Fruit fly (Drosophila melanogaster) whole organism, embryonic: ENCODE results near the gene Gga.

ENCODE experiments used
- BtbVII ChIP-seq: fragments of 200-800 bp; sonication (Bioruptor generic); optimal IDR thresholded peaks from 3 replicates; lab custom pipeline; 2017; ENCODE audit warnings: missing biosample characterization, mild to moderate bottlenecking, missing genetic modification characterization
- Bteb2 ChIP-seq: fragments of 200-800 bp; sonication (Bioruptor generic); optimal IDR thresholded peaks from 2 replicates; lab custom pipeline; 2016; ENCODE audit warnings: missing biosample characterization, missing genetic modification characterization
- CG12391 ChIP-seq: fragments of 200-800 bp; sonication (Bioruptor generic); optimal IDR thresholded peaks from 3 replicates; lab custom pipeline; 2018; ENCODE audit warnings: missing biosample characterization, mild to moderate bottlenecking, missing genetic modification characterization, moderate library complexity
- CG12769 ChIP-seq: fragments of 200-800 bp; sonication (Bioruptor generic); optimal IDR thresholded peaks from 2 replicates; lab custom pipeline; 2019; ENCODE audit warnings: missing biosample characterization, mild to moderate bottlenecking, missing genetic modification characterization, moderate library complexity
- CG14667 ChIP-seq: fragments of 200-800 bp; sonication (Bioruptor generic); IDR thresholded peaks from 2 replicates; pipeline ENCODE4 v1.3.6; 2022; ENCODE audit warnings: missing biosample characterization, missing genetic modification characterization
- CG14710 ChIP-seq: fragments of 200-800 bp; sonication (Bioruptor generic); optimal IDR thresholded peaks from 3 replicates; lab custom pipeline; 2019; ENCODE audit warnings: missing biosample characterization, mild to moderate bottlenecking, missing genetic modification characterization, moderate library complexity
- CG14860 ChIP-seq: fragments of 200-800 bp; sonication (Bioruptor generic); IDR thresholded peaks from 3 replicates; pipeline ENCODE4 v1.3.6; 2022; ENCODE audit warnings: missing biosample characterization, missing genetic modification characterization; ENCODE audit not compliant: partially characterized antibody
- CG15011 ChIP-seq: fragments of 200-800 bp; sonication (Bioruptor generic); optimal IDR thresholded peaks from 3 replicates; lab custom pipeline; 2018; ENCODE audit warnings: missing biosample characterization, mild to moderate bottlenecking, missing genetic modification characterization
- CG15514 ChIP-seq: fragments of 200-800 bp; sonication (Bioruptor generic); optimal IDR thresholded peaks from 3 replicates; lab custom pipeline; 2017; ENCODE audit warnings: missing biosample characterization, missing genetic modification characterization, mild to moderate bottlenecking, moderate library complexity, missing genetic modification reagents
- CG1647 ChIP-seq: fragments of 200-800 bp; sonication (Bioruptor generic); optimal IDR thresholded peaks from 3 replicates; lab custom pipeline; 2016; ENCODE audit warnings: missing biosample characterization, missing genetic modification characterization
- CG17328 ChIP-seq: fragments of 200-800 bp; sonication (Bioruptor generic); IDR thresholded peaks from 2 replicates; pipeline ENCODE4 v1.3.6; 2022; ENCODE audit warnings: missing biosample characterization, missing genetic modification characterization
- CG2120 ChIP-seq: fragments of 200-800 bp; sonication (Bioruptor generic); optimal IDR thresholded peaks from 3 replicates; lab custom pipeline; 2016; ENCODE audit warnings: missing biosample characterization, missing genetic modification characterization
- CG2199 ChIP-seq: fragments of 200-800 bp; sonication (Bioruptor generic); IDR thresholded peaks from 3 replicates; pipeline ENCODE4 v1.3.6; 2022; ENCODE audit warnings: missing biosample characterization, missing genetic modification characterization
- CG2678 ChIP-seq: fragments of 200-800 bp; sonication (Bioruptor generic); optimal IDR thresholded peaks from 3 replicates; lab custom pipeline; 2019; ENCODE audit warnings: missing biosample characterization, mild to moderate bottlenecking, missing genetic modification characterization, moderate library complexity
- CG30431 ChIP-seq: fragments of 200-800 bp; sonication (Bioruptor generic); optimal IDR thresholded peaks from 2 replicates; lab custom pipeline; 2017; ENCODE audit warnings: missing biosample characterization, missing genetic modification characterization
- CG3065 ChIP-seq: fragments of 200-800 bp; sonication (Bioruptor generic); optimal IDR thresholded peaks from 2 replicates; lab custom pipeline; 2016; ENCODE audit warnings: missing biosample characterization, missing genetic modification characterization
- CG33213 ChIP-seq: fragments of 200-800 bp; sonication (Bioruptor generic); optimal IDR thresholded peaks from 3 replicates; lab custom pipeline; 2016; ENCODE audit warnings: missing biosample characterization, missing genetic modification characterization
- CG33557 ChIP-seq: fragments of 200-800 bp; sonication (Bioruptor generic); optimal IDR thresholded peaks from 2 replicates; lab custom pipeline; 2019; ENCODE audit warnings: missing biosample characterization, mild to moderate bottlenecking, missing genetic modification characterization, moderate library complexity
- CG3838 ChIP-seq: fragments of 200-800 bp; sonication (Bioruptor generic); optimal IDR thresholded peaks from 3 replicates; lab custom pipeline; 2016; ENCODE audit warnings: missing biosample characterization, missing genetic modification characterization
- CG6765 ChIP-seq: fragments of 200-800 bp; sonication (Bioruptor generic); optimal IDR thresholded peaks from 3 replicates; lab custom pipeline; 2017; ENCODE audit warnings: missing biosample characterization, mild to moderate bottlenecking, missing genetic modification characterization
- CG8478 ChIP-seq: fragments of >200 bp; optimal IDR thresholded peaks from 2 replicates; lab custom pipeline; 2018
- CG9437 ChIP-seq: fragments of 200-800 bp; sonication (Bioruptor generic); optimal IDR thresholded peaks from 2 replicates; lab custom pipeline; 2018; ENCODE audit warnings: missing biosample characterization, mild to moderate bottlenecking, missing genetic modification characterization
- CHES-1-like ChIP-seq: fragments of 200-800 bp; sonication (Bioruptor generic); optimal IDR thresholded peaks from 2 replicates; lab custom pipeline; 2016; ENCODE audit warnings: missing biosample characterization, missing genetic modification characterization
- D19A ChIP-seq: fragments of 200-800 bp; optimal IDR thresholded peaks from 3 replicates; lab custom pipeline; 2019; ENCODE audit warnings: missing biosample characterization, mild to moderate bottlenecking, missing genetic modification characterization, moderate library complexity
- E2f1 ChIP-seq: fragments of 200-800 bp; sonication (Bioruptor generic); IDR thresholded peaks from 2 replicates; pipeline ENCODE4 v1.3.6; 2022; ENCODE audit warnings: missing biosample characterization, missing genetic modification characterization
- Eip74EF ChIP-seq, 2 experiments: fragments of 200-800 bp in 1 of 2; fragments of >200 bp in 1 of 2; sonication (Bioruptor generic) in 1 of 2; optimal IDR thresholded peaks; 2 replicates each; lab custom pipeline; 2017 to 2019; ENCODE audit warnings: missing biosample characterization in 2 of 2, missing genetic modification characterization in 2 of 2, mild to moderate bottlenecking in 1 of 2, moderate library complexity in 1 of 2
- Fer1 ChIP-seq: fragments of 200-800 bp; sonication (Bioruptor generic); optimal IDR thresholded peaks from 2 replicates; lab custom pipeline; 2017; ENCODE audit warnings: missing biosample characterization, mild to moderate bottlenecking, missing genetic modification characterization
- Mad ChIP-seq: fragments of 200-800 bp; sonication (Bioruptor generic); optimal IDR thresholded peaks from 2 replicates; lab custom pipeline; 2016; ENCODE audit warnings: missing biosample characterization, missing genetic modification characterization
- NK7.1 ChIP-seq: fragments of 200-800 bp; sonication (Bioruptor generic); optimal IDR thresholded peaks from 3 replicates; lab custom pipeline; 2016; ENCODE audit warnings: missing biosample characterization, missing genetic modification characterization
- Oaz ChIP-seq: fragments of 200-800 bp; sonication (Bioruptor generic); IDR thresholded peaks from 2 replicates; pipeline ENCODE4 v1.3.6; 2022; ENCODE audit warnings: missing biosample characterization, missing genetic modification characterization
- Poxn ChIP-seq: fragments of 200-800 bp; sonication (Bioruptor generic); IDR thresholded peaks from 2 replicates; pipeline ENCODE4 v1.3.6; 2022; ENCODE audit warnings: missing biosample characterization, missing genetic modification characterization
- Six4 ChIP-seq: fragments of 200-800 bp; sonication (Bioruptor generic); optimal IDR thresholded peaks from 2 replicates; lab custom pipeline; 2016; ENCODE audit warnings: missing biosample characterization, missing genetic modification characterization
- Sry-δ ChIP-seq: fragments of 200-800 bp; sonication (Bioruptor generic); optimal IDR thresholded peaks from 2 replicates; lab custom pipeline; 2016; ENCODE audit warnings: missing biosample characterization, missing genetic modification characterization
- Ssrp ChIP-seq: fragments of 200-800 bp; sonication (Bioruptor generic); optimal IDR thresholded peaks from 2 replicates; lab custom pipeline; 2018; ENCODE audit warnings: missing biosample characterization, mild to moderate bottlenecking, missing genetic modification characterization, moderate library complexity
- Vsx1 ChIP-seq: fragments of 200-800 bp; sonication (Bioruptor generic); optimal IDR thresholded peaks from 2 replicates; lab custom pipeline; 2017; ENCODE audit warnings: missing biosample characterization, mild to moderate bottlenecking, missing genetic modification characterization, missing genetic modification reagents
- YL-1 ChIP-seq: fragments of 200-800 bp; sonication (Bioruptor generic); optimal IDR thresholded peaks from 3 replicates; lab custom pipeline; 2017; ENCODE audit warnings: missing biosample characterization, mild to moderate bottlenecking, missing genetic modification characterization
- bbx ChIP-seq: fragments of 200-800 bp; sonication (Bioruptor generic); IDR thresholded peaks from 2 replicates; pipeline ENCODE4 v1.3.6; 2022; ENCODE audit warnings: missing biosample characterization, missing genetic modification characterization; ENCODE audit not compliant: partially characterized antibody
- crol ChIP-seq: fragments of 200-800 bp; sonication (Bioruptor generic); IDR thresholded peaks from 2 replicates; pipeline ENCODE4 v1.3.6; 2022; ENCODE audit warnings: missing biosample characterization, missing genetic modification characterization
- da ChIP-seq: fragments of 200-800 bp; sonication (Bioruptor generic); optimal IDR thresholded peaks from 2 replicates; lab custom pipeline; 2016; ENCODE audit warnings: missing biosample characterization, missing genetic modification characterization
- disco-r ChIP-seq: fragments of 200-800 bp; sonication (Bioruptor generic); optimal IDR thresholded peaks from 2 replicates; lab custom pipeline; 2016; ENCODE audit warnings: missing biosample characterization, missing genetic modification characterization
- dysf ChIP-seq: fragments of 200-800 bp; sonication (Bioruptor generic); IDR thresholded peaks from 3 replicates; pipeline ENCODE4 v1.3.6; 2022; ENCODE audit warnings: missing biosample characterization, missing genetic modification characterization
- ems ChIP-seq: fragments of 200-800 bp; sonication (Bioruptor generic); optimal IDR thresholded peaks from 3 replicates; lab custom pipeline; 2016; ENCODE audit warnings: missing biosample characterization, missing genetic modification characterization
- fd3F ChIP-seq: fragments of 200-800 bp; sonication (Bioruptor generic); optimal IDR thresholded peaks from 2 replicates; lab custom pipeline; 2018; ENCODE audit warnings: missing biosample characterization, mild to moderate bottlenecking, missing genetic modification characterization, moderate library complexity
- grn ChIP-seq: fragments of 200-800 bp; sonication (Bioruptor generic); optimal IDR thresholded peaks from 3 replicates; lab custom pipeline; 2017; ENCODE audit warnings: missing biosample characterization, missing genetic modification characterization
- gsb ChIP-seq: fragments of 200-800 bp; sonication (Bioruptor generic); IDR thresholded peaks from 2 replicates; pipeline ENCODE4 v1.3.6; 2022; ENCODE audit warnings: missing biosample characterization, missing genetic modification characterization
- nerfin-2 ChIP-seq: fragments of 200-800 bp; sonication (Bioruptor generic); IDR thresholded peaks from 2 replicates; pipeline ENCODE4 v1.3.6; 2022; ENCODE audit warnings: missing biosample characterization, missing genetic modification characterization; ENCODE audit not compliant: partially characterized antibody
- oc ChIP-seq: fragments of 200-800 bp; sonication (Bioruptor generic); optimal IDR thresholded peaks from 2 replicates; lab custom pipeline; 2018; ENCODE audit warnings: missing biosample characterization, mild to moderate bottlenecking, missing genetic modification characterization, moderate library complexity
- pan ChIP-seq, 4 experiments: fragments of >200 bp in 3 of 4; fragments of 200-800 bp in 1 of 4; sonication (Bioruptor generic) in 1 of 4; optimal IDR thresholded peaks in 3 of 4; IDR thresholded peaks in 1 of 4; 2 replicates each; pipeline versions ENCODE4 v1.3.6 to Lab custom; 2017 to 2022; ENCODE audit warnings: missing biosample characterization in 2 of 4, missing genetic modification characterization in 2 of 4, mixed read lengths in 1 of 4
- sqz ChIP-seq: fragments of 200-800 bp; sonication (Bioruptor generic); optimal IDR thresholded peaks from 3 replicates; lab custom pipeline; 2018; ENCODE audit warnings: missing biosample characterization, mild to moderate bottlenecking, missing genetic modification characterization

Gga gene

DNA sequence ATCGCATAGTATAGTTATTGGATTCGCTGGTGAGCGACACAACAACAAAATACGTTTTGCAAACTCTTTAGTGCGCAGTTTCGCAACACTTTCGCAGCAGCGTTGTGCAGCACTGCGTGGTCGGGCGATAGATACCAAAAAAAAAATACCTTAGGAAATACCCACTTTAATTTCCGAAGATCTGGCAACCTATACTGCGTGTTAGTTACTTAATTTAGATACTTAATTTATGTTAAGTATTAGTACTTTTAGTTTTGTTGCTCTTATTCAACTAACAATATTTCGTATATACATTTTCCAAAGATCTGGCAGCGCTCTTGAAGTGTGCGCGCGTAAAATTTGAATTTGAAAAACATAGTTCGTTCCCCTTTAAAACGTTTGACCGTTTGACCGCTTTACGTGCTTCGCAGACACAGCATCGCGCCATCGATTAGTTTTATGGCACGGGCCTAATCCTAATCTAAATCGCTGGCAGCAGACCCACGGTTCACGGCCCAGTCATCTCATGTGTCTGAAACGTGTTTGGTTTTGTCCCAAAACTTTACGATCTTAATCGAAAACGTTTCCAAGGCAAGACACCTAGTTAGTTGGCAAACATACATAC is 20.8 kb upstream of the Gga start, which contains the start of gene LPCAT (continued):
- TF ChIP-seq Bteb2 (GFP tag; lab: Kevin White, UChicago): peak; percentile 81
- TF ChIP-seq CG14710 (tag; lab: Kevin White, UChicago): peak; percentile 85
- TF ChIP-seq NK7.1 (GFP tag; lab: Kevin White, UChicago): no peak
- TF ChIP-seq Eip74EF (GFP tag; optimal IDR thresholded peaks at IDR 0.05; lab: Kevin White, UChicago): no peak
- peak; percentile 67; the same call in 1 of the 2 replicates for TF ChIP-seq gsb (GFP tag; lab: Robert Waterston, UW)
- TF ChIP-seq YL-1: peak; percentile 4
- peak; percentile 68 for TF ChIP-seq Six4 (GFP tag; lab: Kevin White, UChicago)
- TF ChIP-seq Sry-δ (GFP tag; lab: Kevin White, UChicago): peak; percentile 80
- TF ChIP-seq CG12391 (tag; lab: Kevin White, UChicago): peak; percentile 75
- no peak for TF ChIP-seq sqz
- TF ChIP-seq Ssrp (tag; lab: Kevin White, UChicago): no peak
- TF ChIP-seq dysf (GFP tag; lab: Robert Waterston, UW): peak; percentile 83
- peak; percentile 80 for TF ChIP-seq Fer1 (GFP tag; lab: Kevin White, UChicago)
- peak; percentile 58 for TF ChIP-seq bbx (GFP tag; lab: Robert Waterston, UW)
- TF ChIP-seq grn (GFP tag; lab: Kevin White, UChicago): peak; percentile 91
- TF ChIP-seq CHES-1-like (GFP tag; lab: Kevin White, UChicago): peak; percentile 63
- peak; percentile 1 for TF ChIP-seq D19A (tag; lab: Kevin White, UChicago)
- peak; percentile 79 for TF ChIP-seq CG14667 (GFP tag; lab: Robert Waterston, UW)
- TF ChIP-seq disco-r (GFP tag; lab: Kevin White, UChicago): no peak
- TF ChIP-seq CG17328 (GFP tag; lab: Robert Waterston, UW): peak; percentile 65
- peak; percentile 39; the same call in 1 of the 2 replicates for TF ChIP-seq Oaz (GFP tag; lab: Robert Waterston, UW)
- no peak for TF ChIP-seq pan (optimal IDR thresholded peaks at IDR 0.05; lab: Kevin White, UChicago)
- TF ChIP-seq pan (GFP tag; optimal IDR thresholded peaks at IDR 0.05 in 1 of 2, IDR thresholded peaks at IDR 0.05 in 1 of 2): peak in 1 of 2 experiments; percentile 69
- 0 out of 2 replicates have a peak, but pooled peaks have one; percentile 32 for TF ChIP-seq Poxn
- TF ChIP-seq CG3838 (GFP tag; lab: Kevin White, UChicago): no peak
- TF ChIP-seq nerfin-2: peak; percentile 48
- peak; percentile 49; the same call in 1 of the 3 replicates for TF ChIP-seq CG14860 (GFP tag; lab: Robert Waterston, UW)
- peak; percentile 88 for TF ChIP-seq CG15514 (GFP tag; lab: Kevin White, UChicago)
- TF ChIP-seq CG3065 (GFP tag; lab: Kevin White, UChicago): no peak
- peak; percentile 39 for TF ChIP-seq Mad (GFP tag; lab: Kevin White, UChicago)
- TF ChIP-seq CG30431 (GFP tag; lab: Kevin White, UChicago): peak; percentile 37
- TF ChIP-seq oc: no peak
- no peak for TF ChIP-seq Vsx1 (GFP tag; lab: Kevin White, UChicago)
- TF ChIP-seq CG1647 (GFP tag; lab: Kevin White, UChicago): peak; percentile 87
- TF ChIP-seq CG33557 (GFP tag; lab: Kevin White, UChicago): peak; percentile 15
- TF ChIP-seq CG12769 (tag; lab: Kevin White, UChicago): peak; percentile 72
- peak; percentile 78 for TF ChIP-seq E2f1 (GFP tag; lab: Robert Waterston, UW)
- TF ChIP-seq crol (GFP tag; lab: Robert Waterston, UW): no peak
- peak; percentile 69 for TF ChIP-seq ems
- peak; percentile 51 for TF ChIP-seq CG9437 (GFP tag; lab: Kevin White, UChicago)
- TF ChIP-seq CG15011 (GFP tag; lab: Kevin White, UChicago): no peak
- TF ChIP-seq CG2120 (GFP tag; lab: Kevin White, UChicago): peak; percentile 88
- no peak for TF ChIP-seq CG8478
- peak; percentile 53 for TF ChIP-seq da
- TF ChIP-seq CG2678 (tag; lab: Kevin White, UChicago): peak; percentile 77
- peak; percentile 46 for TF ChIP-seq CG6765
- peak; percentile 8 for TF ChIP-seq BtbVII (GFP tag; lab: Kevin White, UChicago)
- TF ChIP-seq CG2199 (GFP tag; lab: Robert Waterston, UW): no peak
- TF ChIP-seq fd3F (GFP tag; lab: Kevin White, UChicago): peak; percentile 23
- TF ChIP-seq CG33213 (GFP tag; lab: Kevin White, UChicago): peak; percentile 86
